Fruit fly (Drosophila melanogaster) whole organism, adult: ENCODE results near the gene Tcs3.

Experiments used
- CG14711 ChIP-seq: fragments of 200-800 bp; sonication (Bioruptor generic); optimal IDR thresholded peaks from 2 replicates; lab custom pipeline; 2018; ENCODE audit warnings: missing biosample characterization, mild to moderate bottlenecking, missing genetic modification characterization, moderate library complexity
- CG33017 ChIP-seq: fragments of 200-800 bp; sonication (Bioruptor generic); optimal IDR thresholded peaks from 2 replicates; lab custom pipeline; 2018; ENCODE audit warnings: missing biosample characterization, mild to moderate bottlenecking, missing genetic modification characterization, moderate library complexity
- CG7045 ChIP-seq: fragments of 200-800 bp; sonication (Bioruptor generic); optimal IDR thresholded peaks from 2 replicates; lab custom pipeline; 2017; ENCODE audit warnings: missing biosample characterization, mild to moderate bottlenecking, missing genetic modification characterization
- CG7101 ChIP-seq: fragments of 200-800 bp; sonication (Bioruptor generic); optimal IDR thresholded peaks from 2 replicates; lab custom pipeline; 2018; ENCODE audit warnings: missing biosample characterization, mild to moderate bottlenecking, missing genetic modification characterization, moderate library complexity
- Crg-1 ChIP-seq: fragments of 200-800 bp; sonication (Bioruptor generic); optimal IDR thresholded peaks from 2 replicates; lab custom pipeline; 2016; ENCODE audit warnings: missing biosample characterization, missing genetic modification characterization
- bab1 ChIP-seq: fragments of 200-800 bp; sonication (Bioruptor generic); optimal IDR thresholded peaks from 3 replicates; lab custom pipeline; 2019; ENCODE audit warnings: missing biosample characterization, mild to moderate bottlenecking, missing genetic modification characterization, moderate library complexity
- cnc ChIP-seq, 2 experiments: fragments of >200 bp; optimal IDR thresholded peaks; 2 replicates each; lab custom pipeline; 2017
- toe ChIP-seq: fragments of 200-800 bp; sonication (Bioruptor generic); optimal IDR thresholded peaks from 2 replicates; lab custom pipeline; 2016; ENCODE audit warnings: missing biosample characterization, missing genetic modification characterization

DNA sequence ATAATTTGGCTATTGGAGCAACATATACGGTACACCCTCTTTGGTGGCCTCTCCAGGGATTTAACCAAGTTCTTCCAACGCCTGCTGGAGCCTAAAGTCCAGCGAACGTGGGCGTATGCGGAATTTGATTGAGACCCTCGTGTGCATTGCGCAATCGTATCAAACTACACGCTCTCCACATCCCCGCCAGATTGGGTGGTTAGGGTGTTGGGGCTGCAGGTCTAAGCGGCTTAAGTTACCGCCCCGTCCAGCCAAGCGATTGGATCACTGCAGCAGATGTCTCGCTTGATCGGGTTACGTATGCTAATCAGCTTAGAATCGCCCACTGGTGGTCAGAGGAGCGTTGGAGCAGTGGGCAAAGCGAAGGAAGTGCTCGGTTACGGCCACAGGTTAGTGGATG is 21.1 kb upstream of the Tcs3 start, which contains the start of gene CG33060:
- no peak for TF ChIP-seq Crg-1 (GFP tag; lab: Kevin White, UChicago)
- TF ChIP-seq CG14711 (tag; lab: Kevin White, UChicago): no peak
- no peak for TF ChIP-seq cnc (optimal IDR thresholded peaks at IDR 0.05; lab: Kevin White, UChicago)
- no peak for TF ChIP-seq toe (GFP tag; lab: Kevin White, UChicago)
- TF ChIP-seq CG7045: no peak
- TF ChIP-seq CG33017 (tag; lab: Kevin White, UChicago): no peak
- no peak for TF ChIP-seq bab1 (GFP tag; lab: Kevin White, UChicago)
- TF ChIP-seq CG7101: no peak
